Worm (Caenorhabditis elegans): ENCODE results near the gene Y54G11A.14.
"Not testable (repeated sequence)": the region's sequence is repeated elsewhere in the genome, so short reads cannot be mapped to it uniquely, and the experiment has no call there.

The Y54G11A.14 gene

DNA sequence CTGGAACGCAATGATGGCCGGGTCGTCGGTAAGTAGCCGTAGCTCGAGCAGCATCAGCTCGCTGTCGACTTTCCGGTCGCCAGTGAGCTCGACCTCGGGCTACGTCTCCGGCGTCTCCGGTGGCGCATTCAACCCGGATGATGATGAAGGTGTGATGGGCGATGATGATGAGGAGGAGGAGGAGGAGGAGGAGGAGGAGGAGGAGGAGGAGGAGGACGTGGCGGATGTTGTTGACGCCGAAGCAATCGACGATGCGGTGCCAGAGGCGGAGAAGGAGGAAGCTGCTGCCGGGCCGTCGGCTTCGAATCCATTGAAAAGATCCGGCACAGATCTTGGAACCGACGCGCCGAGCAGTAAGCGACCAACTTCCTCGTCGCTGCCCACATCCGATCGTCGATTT lies 1.3 kb downstream of the Y54G11A.14 start:
- no peak for TF ChIP-seq nhr-12 (tag; optimal IDR thresholded peaks at IDR 0.05)
- TF ChIP-seq mls-2 (tag; optimal IDR thresholded peaks at IDR 0.05): peak; percentile 0
- TF ChIP-seq drap-1 (GFP tag; optimal IDR thresholded peaks at IDR 0.05): no peak

DNA sequence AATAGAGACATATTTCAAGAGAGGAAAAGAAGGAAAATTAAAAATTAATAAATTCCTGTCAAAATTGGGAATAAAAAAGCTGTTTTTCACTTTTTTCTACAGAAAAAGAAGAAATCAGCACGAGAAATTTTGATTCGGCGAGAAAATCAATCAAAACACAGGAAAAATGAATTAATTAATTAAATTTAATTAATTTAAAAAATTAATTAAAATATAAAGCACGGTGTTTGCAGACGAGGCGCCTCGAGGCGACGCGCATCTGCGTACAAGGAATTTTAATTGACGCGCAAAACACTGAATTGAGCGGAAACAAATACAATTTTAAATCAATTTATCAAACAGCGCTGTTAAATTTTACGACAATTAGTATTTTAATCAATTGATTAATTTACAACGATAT lies 3.3 kb downstream of the Y54G11A.14 start:
- TF ChIP-seq ces-1 (GFP tag; optimal IDR thresholded peaks at IDR 0.05) (peak; percentile 74), mep-1 (tag; optimal IDR thresholded peaks at IDR 0.05) (no peak)

DNA sequence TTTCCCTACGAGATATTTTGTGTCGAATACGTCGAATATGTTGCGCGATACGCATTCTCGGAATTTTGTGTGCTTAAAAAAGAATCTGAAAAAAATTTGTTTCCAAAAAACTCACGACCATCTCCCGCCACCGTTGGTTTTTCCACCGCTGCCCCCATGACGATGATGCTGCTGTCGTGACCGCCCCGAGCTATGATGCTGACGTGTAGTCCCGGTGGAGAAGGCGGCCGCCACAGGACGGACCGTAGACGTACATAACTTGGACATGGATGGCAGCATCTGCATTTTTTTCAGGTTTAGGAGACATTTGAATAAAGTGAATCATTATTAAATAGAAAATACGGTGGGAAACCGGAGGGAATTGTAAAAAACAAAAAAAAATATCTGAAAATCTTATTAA lies 26.2 kb downstream of the Y54G11A.14 start, which contains the start of gene ddl-3:
ddl-3 (minus strand) TSS at position 289 of the 400 bp plus-strand sequence.
- TF ChIP-seq nhr-76 (tag; optimal IDR thresholded peaks at IDR 0.05); snpc-4 (tag; optimal IDR thresholded peaks at IDR 0.05); tbx-8 (GFP tag; optimal IDR thresholded peaks at IDR 0.05): not testable (repeated sequence)

DNA sequence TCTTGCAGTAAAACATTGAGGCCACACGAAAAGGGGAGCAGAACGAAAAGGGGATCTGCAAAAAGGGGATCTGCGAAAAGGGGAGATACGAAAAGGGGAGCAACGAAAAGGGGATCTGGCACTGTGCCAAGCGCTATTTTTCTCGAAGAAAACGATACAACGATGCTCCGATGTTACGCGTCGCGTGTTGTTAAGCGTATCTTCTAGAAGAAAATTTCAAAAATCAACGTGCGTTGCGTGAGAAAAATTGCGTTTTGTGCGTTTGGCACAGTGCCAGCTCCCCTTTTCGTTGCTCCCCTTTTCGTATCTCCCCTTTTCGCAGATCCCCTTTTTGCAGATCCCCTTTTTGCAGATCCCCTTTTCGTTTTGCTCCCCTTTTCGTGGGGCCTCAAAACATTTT lies 28.3 kb downstream of the Y54G11A.14 start, which contains the start of gene Y54G11A.9:
Y54G11A.9 (minus strand) TSS at position 196 of the 400 bp plus-strand sequence.
- TF ChIP-seq pha-4 (tag; optimal IDR thresholded peaks at IDR 0.05); ceh-43 (GFP tag; optimal IDR thresholded peaks at IDR 0.05); elt-3 (tag; optimal IDR thresholded peaks at IDR 0.05): not testable (repeated sequence)

DNA sequence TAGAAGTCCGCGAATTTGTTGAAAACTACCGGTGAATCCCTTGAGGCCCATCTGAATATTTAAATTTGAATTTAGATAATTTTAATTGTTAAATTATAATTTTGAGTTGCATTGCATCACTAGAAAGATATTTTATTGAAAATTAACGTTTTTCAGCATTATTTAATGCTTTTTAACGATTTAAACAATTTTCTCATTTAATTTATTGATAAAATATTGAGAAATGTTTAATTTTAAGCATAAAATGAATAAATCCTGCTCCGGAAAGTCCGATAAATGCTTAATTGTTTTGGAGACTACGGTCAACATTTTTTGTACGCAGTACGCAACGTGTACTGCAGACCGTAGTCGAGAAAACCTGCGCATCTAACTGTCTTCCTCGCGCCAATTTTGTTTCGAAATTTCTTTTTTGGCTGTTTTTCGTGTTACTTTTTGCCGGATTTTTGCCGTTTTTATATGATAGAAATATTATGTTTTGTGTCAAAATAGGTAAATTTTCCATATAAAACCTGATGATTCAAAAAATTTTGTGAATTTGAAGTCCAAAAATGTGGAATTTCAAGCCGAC lies 31.5 kb downstream of the Y54G11A.14 start, which contains the start of the genes Y54G11A.17, lin-7 and elof-1:
Y54G11A.17 (minus strand) TSS at position 51 of the 568 bp plus-strand sequence.
lin-7 (minus strand) TSS at position 51 of the 568 bp plus-strand sequence.
elof-1 (plus strand) TSS at position 383 of the 568 bp plus-strand sequence.
- TF ChIP-seq drap-1 (GFP tag; optimal IDR thresholded peaks at IDR 0.05) (peak; percentile 23), M03D4.4 (tag; optimal IDR thresholded peaks at IDR 0.05) (peak; percentile 14), unc-39 (tag; optimal IDR thresholded peaks at IDR 0.05) (no peak), nhr-2 (tag; optimal IDR thresholded peaks at IDR 0.05) (peak; percentile 63), unc-120 (tag; optimal IDR thresholded peaks at IDR 0.05; ENCODE audit: poor library complexity, severe bottlenecking) (peak; percentile 57), unc-62 (GFP tag; optimal IDR thresholded peaks at IDR 0.05) (peak; percentile 20), lin-13 (tag; optimal IDR thresholded peaks at IDR 0.05) (peak; percentile 87), ceh-83 (GFP tag; optimal IDR thresholded peaks at IDR 0.05) (no peak), elt-1 (tag; optimal IDR thresholded peaks at IDR 0.05; ENCODE audit: borderline replicate concordance, insufficient read depth) (no peak), mls-2 (tag; optimal IDR thresholded peaks at IDR 0.05) (peak; percentile 75), lsy-2 (tag; optimal IDR thresholded peaks at IDR 0.05) (peak; percentile 99), hlh-1 (tag; optimal IDR thresholded peaks at IDR 0.05) (peak; percentile 36), nhr-28 (tag; optimal IDR thresholded peaks at IDR 0.05) (no peak), pha-4 (tag; optimal IDR thresholded peaks at IDR 0.05) (peak; percentile 74), mep-1 (tag; optimal IDR thresholded peaks at IDR 0.05) (peak; percentile 91), nhr-12 (tag; optimal IDR thresholded peaks at IDR 0.05) (no peak), nhr-76 (tag; optimal IDR thresholded peaks at IDR 0.05) (no peak), ceh-39 (tag; optimal IDR thresholded peaks at IDR 0.05) (peak; percentile 87), ceh-43 (GFP tag; optimal IDR thresholded peaks at IDR 0.05) (peak; percentile 28), ces-1 (GFP tag; optimal IDR thresholded peaks at IDR 0.05) (peak; percentile 90), ztf-11 (tag; optimal IDR thresholded peaks at IDR 0.05) (no peak), nhr-237 (tag; optimal IDR thresholded peaks at IDR 0.05) (peak; percentile 82), sptf-1 (tag; optimal IDR thresholded peaks at IDR 0.05) (peak; percentile 85)

DNA sequence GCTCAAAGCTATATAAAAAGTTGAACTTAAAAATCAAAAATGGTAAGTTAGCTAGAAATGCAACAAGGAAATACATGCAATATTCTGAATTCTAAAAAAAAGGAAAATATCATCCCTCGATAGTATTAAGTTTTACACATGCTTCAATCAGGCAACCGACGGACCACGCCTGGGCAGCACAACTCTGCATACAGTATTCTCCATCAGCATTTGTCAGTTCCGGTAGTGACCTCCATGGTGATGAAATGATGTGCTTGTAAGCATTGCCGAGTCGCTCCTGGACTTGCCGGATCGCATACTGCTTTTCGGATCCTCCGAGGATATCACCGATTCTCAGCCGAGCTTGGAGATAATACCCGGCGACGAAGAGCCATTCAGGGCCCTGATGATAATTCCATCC lies 32.8 kb downstream of the Y54G11A.14 start:
- TF ChIP-seq ces-1 (GFP tag; optimal IDR thresholded peaks at IDR 0.05) (no peak), nhr-28 (tag; optimal IDR thresholded peaks at IDR 0.05) (no peak), nhr-76 (tag; optimal IDR thresholded peaks at IDR 0.05) (no peak), snpc-4 (tag; optimal IDR thresholded peaks at IDR 0.05) (no peak), ceh-39 (tag; optimal IDR thresholded peaks at IDR 0.05) (no peak), sem-2 (GFP tag; optimal IDR thresholded peaks at IDR 0.05) (no peak)

DNA sequence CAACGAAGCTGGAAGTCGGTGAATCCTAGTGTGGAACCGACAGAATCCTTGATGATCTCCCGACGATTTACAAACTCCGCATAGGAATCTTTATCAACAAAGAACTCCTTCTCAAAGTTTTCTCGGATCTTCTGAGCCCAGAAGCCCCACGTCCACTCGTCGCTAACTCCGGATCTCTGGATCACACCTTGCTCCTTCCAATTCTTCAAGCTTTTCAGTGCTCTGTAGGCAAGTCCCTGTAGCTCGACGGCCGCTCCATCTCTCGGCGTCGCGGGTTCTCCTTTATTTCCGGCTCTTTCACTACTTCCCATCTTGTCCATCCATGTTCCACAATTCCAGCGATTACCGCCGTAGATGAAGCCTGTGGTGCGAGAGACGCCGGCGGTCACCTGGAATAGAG lies 33.4 kb downstream of the Y54G11A.14 start:
- TF ChIP-seq unc-62 (GFP tag; optimal IDR thresholded peaks at IDR 0.05): no peak
- TF ChIP-seq mab-5 (tag; optimal IDR thresholded peaks at IDR 0.05): no peak
- TF ChIP-seq ceh-39 (tag; optimal IDR thresholded peaks at IDR 0.05): no peak
- no peak for TF ChIP-seq ham-2 (GFP tag; optimal IDR thresholded peaks at IDR 0.05)
- TF ChIP-seq M03D4.4 (tag; optimal IDR thresholded peaks at IDR 0.05): no peak
